Worm (Caenorhabditis elegans) whole organism, late embryonic: ENCODE results near the gene egl-2.

Source experiments
- F13H6.1 ChIP-seq: sonication (generic microtip); optimal IDR thresholded peaks from 2 replicates; lab custom pipeline; 2016; ENCODE audit warnings: missing genetic modification characterization, missing compliant biosample characterization
- K09A11.1 ChIP-seq: sonication (generic microtip); optimal IDR thresholded peaks from 2 replicates; lab custom pipeline; 2017; ENCODE audit warnings: antibody characterized with exemption, mild to moderate bottlenecking, missing genetic modification characterization, missing compliant biosample characterization; ENCODE audit not compliant: insufficient read depth
- T23F11.4 ChIP-seq: fragments of 200-800 bp; sonication (Bioruptor generic); optimal IDR thresholded peaks from 2 replicates; lab custom pipeline; 2018; ENCODE audit warnings: mild to moderate bottlenecking, missing genetic modification characterization, missing compliant biosample characterization
- ceh-18 ChIP-seq: sonication (generic microtip); optimal IDR thresholded peaks from 2 replicates; lab custom pipeline; 2016; ENCODE audit warnings: missing genetic modification characterization, missing compliant biosample characterization
- ceh-34 ChIP-seq: sonication (generic microtip); optimal IDR thresholded peaks from 2 replicates; lab custom pipeline; 2016; ENCODE audit warnings: mild to moderate bottlenecking, missing genetic modification characterization, missing compliant biosample characterization
- ceh-48 ChIP-seq: sonication (generic microtip); optimal IDR thresholded peaks from 2 replicates; lab custom pipeline; 2016; ENCODE audit warnings: missing genetic modification characterization, inconsistent platforms, missing compliant biosample characterization
- ceh-6 ChIP-seq: fragments of 200-800 bp; sonication (Bioruptor generic); optimal IDR thresholded peaks from 2 replicates; lab custom pipeline; 2018; ENCODE audit warnings: mild to moderate bottlenecking, missing genetic modification characterization, missing compliant biosample characterization
- che-1 ChIP-seq: sonication (generic microtip); optimal IDR thresholded peaks from 2 replicates; lab custom pipeline; 2016; ENCODE audit warnings: mild to moderate bottlenecking, missing genetic modification characterization, missing compliant biosample characterization
- dmd-4 ChIP-seq: sonication (generic microtip); optimal IDR thresholded peaks from 2 replicates; lab custom pipeline; 2016; ENCODE audit warnings: borderline replicate concordance, missing genetic modification characterization, missing compliant biosample characterization
- dve-1 ChIP-seq: sonication (generic microtip); optimal IDR thresholded peaks from 2 replicates; lab custom pipeline; 2017; ENCODE audit warnings: antibody characterized with exemption, mild to moderate bottlenecking, missing genetic modification characterization, missing compliant biosample characterization
- elt-4 ChIP-seq: sonication (generic microtip); optimal IDR thresholded peaks from 2 replicates; lab custom pipeline; 2016; ENCODE audit warnings: missing genetic modification characterization, missing compliant biosample characterization
- fax-1 ChIP-seq: sonication (generic microtip); optimal IDR thresholded peaks from 2 replicates; lab custom pipeline; 2016; ENCODE audit warnings: missing genotype, missing genetic modification characterization, missing compliant biosample characterization
- fkh-10 ChIP-seq: fragments of 150-350 bp; optimal IDR thresholded peaks from 2 replicates; lab custom pipeline; 2014; ENCODE audit warnings: missing biosample characterization, missing genetic modification reagents, missing genetic modification characterization
- gmeb-2 ChIP-seq: sonication (generic microtip); optimal IDR thresholded peaks from 2 replicates; lab custom pipeline; 2016; ENCODE audit warnings: missing genetic modification characterization, inconsistent platforms, missing compliant biosample characterization
- hlh-13 ChIP-seq: fragments of 200-800 bp; sonication (Bioruptor generic); optimal IDR thresholded peaks from 2 replicates; lab custom pipeline; 2018; ENCODE audit warnings: mild to moderate bottlenecking, missing genetic modification characterization, missing compliant biosample characterization
- hlh-6 ChIP-seq: sonication (generic microtip); optimal IDR thresholded peaks from 2 replicates; lab custom pipeline; 2016; ENCODE audit warnings: missing genotype, missing genetic modification characterization, missing compliant biosample characterization
- lim-6 ChIP-seq: sonication (generic microtip); optimal IDR thresholded peaks from 2 replicates; lab custom pipeline; 2016; ENCODE audit warnings: missing genetic modification characterization, missing compliant biosample characterization
- lin-11 ChIP-seq: fragments of 200-800 bp; sonication (Bioruptor generic); optimal IDR thresholded peaks from 2 replicates; lab custom pipeline; 2018; ENCODE audit warnings: mild to moderate bottlenecking, missing genetic modification characterization, missing compliant biosample characterization
- nfya-1 ChIP-seq: sonication (generic microtip); optimal IDR thresholded peaks from 2 replicates; lab custom pipeline; 2017; ENCODE audit warnings: missing genetic modification characterization, mild to moderate bottlenecking, missing compliant biosample characterization, antibody characterized with exemption, moderate library complexity
- nhr-11 ChIP-seq: fragments of 150-350 bp; optimal IDR thresholded peaks from 2 replicates; lab custom pipeline; 2014; ENCODE audit warnings: missing biosample characterization, missing genetic modification characterization
- nhr-232 ChIP-seq: sonication (generic microtip); optimal IDR thresholded peaks from 2 replicates; lab custom pipeline; 2016; ENCODE audit warnings: missing genetic modification characterization, missing compliant biosample characterization
- npax-4 ChIP-seq: sonication (generic microtip); optimal IDR thresholded peaks from 2 replicates; lab custom pipeline; 2016; ENCODE audit warnings: missing genetic modification characterization, missing compliant biosample characterization
- pat-9 ChIP-seq: fragments of 200-800 bp; sonication (Bioruptor generic); optimal IDR thresholded peaks from 2 replicates; lab custom pipeline; 2018; ENCODE audit warnings: mild to moderate bottlenecking, missing genetic modification characterization, moderate library complexity, missing compliant biosample characterization
- pax-1 ChIP-seq: fragments of 150-350 bp; optimal IDR thresholded peaks from 2 replicates; lab custom pipeline; 2014; ENCODE audit warnings: missing biosample characterization, missing genetic modification characterization
- pha-2 ChIP-seq: sonication (generic microtip); optimal IDR thresholded peaks from 2 replicates; lab custom pipeline; 2017; ENCODE audit warnings: mild to moderate bottlenecking, missing genetic modification characterization, missing compliant biosample characterization
- pqm-1 ChIP-seq: sonication (generic microtip); optimal IDR thresholded peaks from 2 replicates; lab custom pipeline; 2016; ENCODE audit warnings: missing genetic modification characterization, missing compliant biosample characterization
- pros-1 ChIP-seq: fragments of 150-350 bp; optimal IDR thresholded peaks from 2 replicates; lab custom pipeline; 2014; ENCODE audit warnings: missing biosample characterization, missing genetic modification reagents, missing genetic modification characterization
- ref-2 ChIP-seq: sonication (generic microtip); optimal IDR thresholded peaks from 2 replicates; lab custom pipeline; 2016; ENCODE audit warnings: missing genetic modification characterization, missing compliant biosample characterization
- rnt-1 ChIP-seq: sonication (generic microtip); optimal IDR thresholded peaks from 2 replicates; lab custom pipeline; 2016; ENCODE audit warnings: missing genetic modification characterization, missing compliant biosample characterization
- sdc-2 ChIP-seq: sonication (generic microtip); optimal IDR thresholded peaks from 2 replicates; lab custom pipeline; 2016; ENCODE audit warnings: missing genotype, missing genetic modification characterization, missing compliant biosample characterization
- sox-2 ChIP-seq: fragments of 200-800 bp; sonication (Bioruptor generic); IDR thresholded peaks from 2 replicates; pipeline ENCODE4 v1.3.6; 2022; ENCODE audit warnings: missing genetic modification reagents, missing genetic modification characterization, missing compliant biosample characterization
- tbx-2 ChIP-seq: sonication (generic microtip); optimal IDR thresholded peaks from 2 replicates; lab custom pipeline; 2016; ENCODE audit warnings: missing genetic modification characterization, missing compliant biosample characterization
- ttx-3 ChIP-seq: sonication (generic microtip); optimal IDR thresholded peaks from 2 replicates; lab custom pipeline; 2016; ENCODE audit warnings: missing genetic modification reagents, missing genetic modification characterization, missing compliant biosample characterization
- unc-3 ChIP-seq, 2 experiments: fragments of 200-800 bp in 1 of 2; sonication (Bioruptor generic) in 1 of 2; sonication (generic microtip) in 1 of 2; conservative IDR thresholded peaks in 1 of 2; optimal IDR thresholded peaks in 1 of 2; 2 replicates each; pipeline versions ENCODE4 v1.3.6 to Lab custom; 2016 to 2022; ENCODE audit warnings: missing compliant biosample characterization in 2 of 2, missing genetic modification characterization in 2 of 2, missing genetic modification reagents in 1 of 2
- zip-5 ChIP-seq: sonication (generic microtip); optimal IDR thresholded peaks from 2 replicates; lab custom pipeline; 2016; ENCODE audit warnings: missing genetic modification characterization, missing compliant biosample characterization

The egl-2 gene

DNA sequence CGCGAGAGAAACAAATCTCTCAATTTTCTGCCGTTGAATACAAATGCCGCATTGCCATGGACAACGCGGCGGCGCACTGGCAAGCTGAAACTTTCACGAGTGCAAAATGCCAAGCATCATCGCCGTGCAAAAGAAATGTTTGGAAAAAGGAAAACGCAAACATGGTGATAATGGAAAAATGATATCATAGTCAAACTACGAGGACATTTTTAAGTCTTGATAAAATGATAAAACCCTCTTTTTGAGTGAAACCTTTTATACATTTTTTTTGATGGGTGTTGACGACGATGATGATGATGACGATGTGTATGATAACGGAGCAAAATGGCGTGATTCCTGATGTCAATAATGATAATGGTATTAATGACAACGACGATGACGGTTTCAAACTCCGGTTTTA lies 11.9 kb downstream of the egl-2 start:
- TF ChIP-seq unc-3 (GFP tag; conservative IDR thresholded peaks at IDR 0.05; lab: Robert Waterston, UW) (no peak), unc-3 (tag; optimal IDR thresholded peaks at IDR 0.05; lab: Kevin White, UChicago) (no peak), ttx-3 (tag; lab: Kevin White, UChicago) (no peak), pqm-1 (tag; lab: Kevin White, UChicago) (no peak), sox-2 (GFP tag; lab: Robert Waterston, UW) (no peak), gmeb-2 (tag; lab: Kevin White, UChicago) (no peak), ceh-18 (tag; lab: Kevin White, UChicago) (no peak), ceh-6 (GFP tag; lab: Kevin White, UChicago) (no peak), tbx-2 (tag; lab: Kevin White, UChicago) (no peak), ceh-48 (tag; lab: Kevin White, UChicago) (no peak), fkh-10 (no peak), dmd-4 (tag; lab: Kevin White, UChicago) (no peak), dve-1 (no peak), pros-1 (no peak)

DNA sequence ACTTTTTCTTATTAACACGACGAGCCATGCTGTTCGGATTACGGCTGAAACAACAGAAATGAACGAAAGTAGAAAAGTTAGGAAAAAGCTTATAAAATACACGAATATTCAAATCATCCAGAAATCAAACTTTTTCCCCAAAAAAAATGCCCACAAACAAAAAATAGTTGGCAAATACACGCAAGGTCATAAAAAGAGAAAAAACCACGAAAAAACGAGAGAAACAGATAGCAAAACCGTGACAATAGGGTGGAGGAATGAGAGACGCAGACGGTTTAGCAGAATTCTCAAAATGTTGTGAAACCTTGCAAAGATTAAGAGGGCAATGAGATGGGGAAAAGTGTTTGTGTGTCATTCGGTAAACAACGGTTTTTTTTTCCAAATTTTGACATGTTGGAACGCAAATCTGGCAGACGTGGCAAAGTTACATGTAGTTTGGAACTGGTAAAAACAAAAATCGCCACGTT lies 13.4 kb downstream of the egl-2 start, which contains the start of gene tank-1:
Gene tank-1 (minus strand): TSS at position 51 of the 467 bp plus-strand sequence.
- no peak for TF ChIP-seq pat-9
- TF ChIP-seq rnt-1 = no peak
- no peak for TF ChIP-seq K09A11.1 (tag; lab: Kevin White, UChicago)
- TF ChIP-seq sdc-2 (tag; lab: Kevin White, UChicago) = no peak
- TF ChIP-seq F13H6.1 (tag; lab: Kevin White, UChicago) = no peak
- TF ChIP-seq dmd-4 (tag; lab: Kevin White, UChicago) = no peak
- no peak for TF ChIP-seq ceh-6 (GFP tag; lab: Kevin White, UChicago)
- TF ChIP-seq zip-5 (tag; lab: Kevin White, UChicago) = no peak
- no peak for TF ChIP-seq che-1
- no peak for TF ChIP-seq tbx-2 (tag; lab: Kevin White, UChicago)
- no peak for TF ChIP-seq T23F11.4 (GFP tag; lab: Kevin White, UChicago)
- TF ChIP-seq hlh-13 = no peak
- TF ChIP-seq nhr-11 = no peak
- TF ChIP-seq, all 69 proteins: peak for 0

- no peak for TF ChIP-seq lim-6
- no peak for TF ChIP-seq sox-2 (GFP tag; lab: Robert Waterston, UW)
- no peak for TF ChIP-seq tbx-2 (tag; lab: Kevin White, UChicago)
- TF ChIP-seq ref-2 = no peak
- no peak for TF ChIP-seq sdc-2 (tag; lab: Kevin White, UChicago)
- no peak for TF ChIP-seq pros-1
- no peak for TF ChIP-seq pax-1 (tag; lab: Kevin White, UChicago)
- no peak for TF ChIP-seq pha-2 (tag; lab: Kevin White, UChicago)
- no peak for TF ChIP-seq elt-4 (tag; lab: Kevin White, UChicago)
These were observed 20.6 kb downstream of the egl-2 start for ce11 chrV:1278529-1278928.

DNA sequence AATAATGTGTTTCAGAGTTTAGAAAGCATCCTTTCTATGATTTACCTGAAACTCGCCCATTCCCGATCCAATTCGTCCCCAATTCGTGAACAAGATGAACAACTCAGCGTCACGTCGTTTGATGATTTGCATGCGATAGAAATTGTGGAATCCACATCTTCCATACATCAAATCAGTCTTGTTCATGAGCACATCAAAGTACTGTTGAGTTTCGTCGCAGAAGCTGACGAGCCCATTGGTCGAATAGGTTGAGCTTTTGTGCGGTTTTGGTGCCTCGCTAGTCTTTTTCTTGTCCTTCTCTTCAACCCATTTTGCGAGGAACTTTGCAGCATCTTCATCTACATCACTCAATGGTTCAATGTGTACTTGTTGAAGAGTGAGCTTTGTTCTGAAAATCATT lies 21.2 kb downstream of the egl-2 start:
- TF ChIP-seq tbx-2 (tag; lab: Kevin White, UChicago) (no peak), lin-11 (tag; lab: Kevin White, UChicago) (no peak), pat-9 (no peak), npax-4 (tag; lab: Kevin White, UChicago) (no peak), dmd-4 (tag; lab: Kevin White, UChicago) (no peak), fax-1 (tag; lab: Kevin White, UChicago) (no peak), gmeb-2 (tag; lab: Kevin White, UChicago) (no peak)

ce11 chrV:1275924-1276323 lies 23.2 kb downstream of the egl-2 start, which contains the start of gene Y75B7B.2:
TSS of gene Y75B7B.2 (minus strand) at chrV:1276024.
- TF ChIP-seq dmd-4 (tag; lab: Kevin White, UChicago) (no peak), nfya-1 (no peak), ceh-34 (tag; lab: Kevin White, UChicago) (no peak), nhr-232 (no peak), ceh-18 (tag; lab: Kevin White, UChicago) (no peak), hlh-6 (tag; lab: Kevin White, UChicago) (no peak)
- TF ChIP-seq, all 69 proteins: peak for 0
